Fruit fly (Drosophila melanogaster) whole organism, embryonic: ENCODE measurements around the gene Papss.

Experiments used
- Bdp1 ChIP-seq: fragments of 200-800 bp; sonication (Bioruptor generic); optimal IDR thresholded peaks from 3 replicates; lab custom pipeline; 2016; ENCODE audit warnings: missing biosample characterization, missing genetic modification characterization
- CG10267 ChIP-seq: fragments of 200-800 bp; sonication (Bioruptor generic); optimal IDR thresholded peaks from 2 replicates; lab custom pipeline; 2018; ENCODE audit warnings: missing biosample characterization, mild to moderate bottlenecking, missing genetic modification characterization, moderate library complexity
- CG10321 ChIP-seq: fragments of 200-800 bp; sonication (Bioruptor generic); IDR thresholded peaks from 2 replicates; pipeline ENCODE4 v1.3.6; 2022; ENCODE audit warnings: missing biosample characterization, missing genetic modification characterization
- CG11247 ChIP-seq: fragments of 200-800 bp; sonication (Bioruptor generic); IDR thresholded peaks from 2 replicates; pipeline ENCODE4 v1.3.6; 2022; ENCODE audit warnings: missing biosample characterization, missing genetic modification characterization
- CG11560 ChIP-seq: fragments of 200-800 bp; sonication (Bioruptor generic); IDR thresholded peaks from 3 replicates; pipeline ENCODE4 v1.3.6; 2022; ENCODE audit warnings: missing biosample characterization, missing genetic modification characterization
- CG12391 ChIP-seq: fragments of 200-800 bp; sonication (Bioruptor generic); optimal IDR thresholded peaks from 3 replicates; lab custom pipeline; 2018; ENCODE audit warnings: missing biosample characterization, mild to moderate bottlenecking, missing genetic modification characterization, moderate library complexity
- CG13424 ChIP-seq: fragments of 200-800 bp; sonication (Bioruptor generic); optimal IDR thresholded peaks from 2 replicates; lab custom pipeline; 2019; ENCODE audit warnings: missing biosample characterization, mild to moderate bottlenecking, missing genetic modification characterization, moderate library complexity
- CG14860 ChIP-seq: fragments of 200-800 bp; sonication (Bioruptor generic); IDR thresholded peaks from 3 replicates; pipeline ENCODE4 v1.3.6; 2022; ENCODE audit warnings: missing biosample characterization, missing genetic modification characterization; ENCODE audit not compliant: partially characterized antibody
- CG14965 ChIP-seq: fragments of 200-800 bp; sonication (Bioruptor generic); optimal IDR thresholded peaks from 2 replicates; lab custom pipeline; 2016; ENCODE audit warnings: missing biosample characterization, missing genetic modification characterization, borderline replicate concordance
- CG15011 ChIP-seq: fragments of 200-800 bp; sonication (Bioruptor generic); optimal IDR thresholded peaks from 3 replicates; lab custom pipeline; 2018; ENCODE audit warnings: missing biosample characterization, mild to moderate bottlenecking, missing genetic modification characterization
- CG1602 ChIP-seq: fragments of 200-800 bp; sonication (Bioruptor generic); optimal IDR thresholded peaks from 3 replicates; lab custom pipeline; 2016; ENCODE audit warnings: missing biosample characterization, missing genetic modification characterization
- CG1832 ChIP-seq: fragments of 200-800 bp; sonication (Bioruptor generic); optimal IDR thresholded peaks from 2 replicates; lab custom pipeline; 2017; ENCODE audit warnings: missing biosample characterization, mild to moderate bottlenecking, missing genetic modification characterization, inconsistent platforms
- CG18599 ChIP-seq: fragments of 200-800 bp; sonication (Bioruptor generic); optimal IDR thresholded peaks from 3 replicates; lab custom pipeline; 2017; ENCODE audit warnings: missing biosample characterization, missing genetic modification characterization, mild to moderate bottlenecking, moderate library complexity, missing genetic modification reagents
- CG2678 ChIP-seq: fragments of 200-800 bp; sonication (Bioruptor generic); optimal IDR thresholded peaks from 3 replicates; lab custom pipeline; 2019; ENCODE audit warnings: missing biosample characterization, mild to moderate bottlenecking, missing genetic modification characterization, moderate library complexity
- CG31441 ChIP-seq: fragments of 200-800 bp; sonication (Bioruptor generic); IDR thresholded peaks from 2 replicates; pipeline ENCODE4 v1.3.6; 2022; ENCODE audit warnings: missing biosample characterization, missing genetic modification characterization
- CG3281 ChIP-seq: fragments of 200-800 bp; sonication (Bioruptor generic); optimal IDR thresholded peaks from 3 replicates; lab custom pipeline; 2017; ENCODE audit warnings: missing biosample characterization, mild to moderate bottlenecking, missing genetic modification characterization
- CG4707 ChIP-seq: fragments of 200-800 bp; sonication (Bioruptor generic); optimal IDR thresholded peaks from 2 replicates; lab custom pipeline; 2018; ENCODE audit warnings: missing biosample characterization, mild to moderate bottlenecking, missing genetic modification characterization, moderate library complexity
- CG7839 ChIP-seq: fragments of 200-800 bp; sonication (Bioruptor generic); optimal IDR thresholded peaks from 3 replicates; lab custom pipeline; 2018; ENCODE audit warnings: missing biosample characterization, mild to moderate bottlenecking, missing genetic modification characterization, moderate library complexity
- CG7928 ChIP-seq: fragments of 200-800 bp; sonication (Bioruptor generic); optimal IDR thresholded peaks from 2 replicates; lab custom pipeline; 2017; ENCODE audit warnings: missing biosample characterization, mild to moderate bottlenecking, missing genetic modification characterization
- CG8281 ChIP-seq: fragments of 200-800 bp; sonication (Bioruptor generic); optimal IDR thresholded peaks from 2 replicates; lab custom pipeline; 2018; ENCODE audit warnings: missing biosample characterization, mild to moderate bottlenecking, missing genetic modification characterization, moderate library complexity
- Camta ChIP-seq: fragments of 200-800 bp; sonication (Bioruptor generic); optimal IDR thresholded peaks from 2 replicates; lab custom pipeline; 2016; ENCODE audit warnings: missing biosample characterization, missing genetic modification characterization
- D19B ChIP-seq: fragments of 200-800 bp; sonication (Bioruptor generic); optimal IDR thresholded peaks from 2 replicates; lab custom pipeline; 2017; ENCODE audit warnings: missing biosample characterization, mild to moderate bottlenecking, missing genetic modification characterization
- Dbx ChIP-seq: fragments of 200-800 bp; sonication (Bioruptor generic); IDR thresholded peaks from 3 replicates; pipeline ENCODE4 v1.3.6; 2022; ENCODE audit warnings: missing biosample characterization, missing genetic modification characterization
- Dll ChIP-seq: fragments of 200-800 bp; sonication (Bioruptor generic); IDR thresholded peaks from 4 replicates; pipeline ENCODE4 v1.3.6; 2022; ENCODE audit warnings: missing biosample characterization, missing genetic modification characterization; ENCODE audit not compliant: partially characterized antibody
- Dp ChIP-seq: fragments of 200-800 bp; sonication (Bioruptor generic); optimal IDR thresholded peaks from 2 replicates; lab custom pipeline; 2018; ENCODE audit warnings: missing biosample characterization, mild to moderate bottlenecking, missing genetic modification characterization, moderate library complexity
- Eip74EF ChIP-seq, 2 experiments: fragments of 200-800 bp in 1 of 2; fragments of >200 bp in 1 of 2; sonication (Bioruptor generic) in 1 of 2; optimal IDR thresholded peaks; 2 replicates each; lab custom pipeline; 2017 to 2019; ENCODE audit warnings: missing biosample characterization in 2 of 2, missing genetic modification characterization in 2 of 2, mild to moderate bottlenecking in 1 of 2, moderate library complexity in 1 of 2
- Fer1 ChIP-seq: fragments of 200-800 bp; sonication (Bioruptor generic); optimal IDR thresholded peaks from 2 replicates; lab custom pipeline; 2017; ENCODE audit warnings: missing biosample characterization, mild to moderate bottlenecking, missing genetic modification characterization
- Gug ChIP-seq: fragments of 200-800 bp; sonication (Bioruptor generic); IDR thresholded peaks from 4 replicates; pipeline ENCODE4 v1.3.6; 2022; ENCODE audit warnings: missing biosample characterization, missing genetic modification characterization
- Hand ChIP-seq: fragments of 200-800 bp; sonication (Bioruptor generic); optimal IDR thresholded peaks from 2 replicates; lab custom pipeline; 2017; ENCODE audit warnings: mild to moderate bottlenecking, missing biosample characterization, missing genetic modification reagents, missing genetic modification characterization
- Hmx ChIP-seq: fragments of 200-800 bp; sonication (Bioruptor generic); optimal IDR thresholded peaks from 2 replicates; lab custom pipeline; 2016; ENCODE audit warnings: missing biosample characterization, missing genetic modification characterization
- Nf-YC ChIP-seq: fragments of 200-800 bp; optimal IDR thresholded peaks from 3 replicates; lab custom pipeline; 2019; ENCODE audit warnings: missing biosample characterization, mild to moderate bottlenecking, missing genetic modification characterization, moderate library complexity
- Optix ChIP-seq: fragments of 200-800 bp; sonication (Bioruptor generic); IDR thresholded peaks from 3 replicates; pipeline ENCODE4 v1.3.6; 2022; ENCODE audit warnings: missing biosample characterization, missing genetic modification characterization
- Sry-β ChIP-seq: fragments of 200-800 bp; sonication (Bioruptor generic); optimal IDR thresholded peaks from 2 replicates; lab custom pipeline; 2018; ENCODE audit warnings: missing biosample characterization, mild to moderate bottlenecking, missing genetic modification characterization, moderate library complexity
- TFAM ChIP-seq: fragments of 200-800 bp; sonication (Bioruptor generic); optimal IDR thresholded peaks from 2 replicates; lab custom pipeline; 2017; ENCODE audit warnings: missing biosample characterization, missing genetic modification characterization, inconsistent platforms
- Vsx1 ChIP-seq: fragments of 200-800 bp; sonication (Bioruptor generic); optimal IDR thresholded peaks from 2 replicates; lab custom pipeline; 2017; ENCODE audit warnings: missing biosample characterization, mild to moderate bottlenecking, missing genetic modification characterization, missing genetic modification reagents
- Xbp1 ChIP-seq: fragments of 200-800 bp; sonication (Bioruptor generic); optimal IDR thresholded peaks from 3 replicates; lab custom pipeline; 2016; ENCODE audit warnings: missing biosample characterization, mild to moderate bottlenecking, missing genetic modification characterization
- abd-A ChIP-seq: fragments of 200-800 bp; sonication (Bioruptor generic); optimal IDR thresholded peaks from 3 replicates; lab custom pipeline; 2019; ENCODE audit warnings: missing biosample characterization, mild to moderate bottlenecking, missing genetic modification characterization, moderate library complexity
- corto ChIP-seq: fragments of 200-800 bp; sonication (Bioruptor generic); optimal IDR thresholded peaks from 2 replicates; lab custom pipeline; 2016; ENCODE audit warnings: missing biosample characterization, mild to moderate bottlenecking, missing genetic modification characterization, moderate library complexity
- dm ChIP-seq: fragments of 200-800 bp; sonication (Bioruptor generic); optimal IDR thresholded peaks from 3 replicates; lab custom pipeline; 2016; ENCODE audit warnings: missing biosample characterization, missing genetic modification characterization
- fru ChIP-seq: fragments of >200 bp; optimal IDR thresholded peaks from 2 replicates; lab custom pipeline; 2017
- klu ChIP-seq: fragments of 200-800 bp; sonication (Bioruptor generic); IDR thresholded peaks from 2 replicates; pipeline ENCODE4 v1.3.6; 2022; ENCODE audit warnings: missing biosample characterization, missing genetic modification characterization
- kni ChIP-seq: fragments of 200-800 bp; sonication (Bioruptor generic); optimal IDR thresholded peaks from 3 replicates; lab custom pipeline; 2017; ENCODE audit warnings: mild to moderate bottlenecking, missing biosample characterization, missing genetic modification reagents, missing genetic modification characterization
- lab ChIP-seq: fragments of 200-800 bp; sonication (Bioruptor generic); optimal IDR thresholded peaks from 3 replicates; lab custom pipeline; 2017; ENCODE audit warnings: missing biosample characterization, missing genetic modification characterization, mild to moderate bottlenecking, moderate library complexity, missing genetic modification reagents
- p53 ChIP-seq: fragments of 200-800 bp; sonication (Bioruptor generic); optimal IDR thresholded peaks from 2 replicates; lab custom pipeline; 2016; ENCODE audit warnings: missing biosample characterization, missing genetic modification characterization
- sisA ChIP-seq: fragments of 200-800 bp; sonication (Bioruptor generic); IDR thresholded peaks from 2 replicates; pipeline ENCODE4 v1.3.6; 2022; ENCODE audit warnings: missing biosample characterization, missing genetic modification characterization
- slou ChIP-seq: fragments of 200-800 bp; sonication (Bioruptor generic); optimal IDR thresholded peaks from 3 replicates; lab custom pipeline; 2016; ENCODE audit warnings: missing biosample characterization, missing genetic modification characterization
- twi ChIP-seq: fragments of 200-800 bp; optimal IDR thresholded peaks from 2 replicates; lab custom pipeline; 2019; ENCODE audit warnings: missing biosample characterization, mild to moderate bottlenecking, missing genetic modification characterization, moderate library complexity
- zen2 ChIP-seq: fragments of 200-800 bp; sonication (Bioruptor generic); IDR thresholded peaks from 3 replicates; pipeline ENCODE4 v1.3.6; 2022; ENCODE audit warnings: missing biosample characterization, missing genetic modification characterization; ENCODE audit not compliant: partially characterized antibody

The Papss gene

DNA sequence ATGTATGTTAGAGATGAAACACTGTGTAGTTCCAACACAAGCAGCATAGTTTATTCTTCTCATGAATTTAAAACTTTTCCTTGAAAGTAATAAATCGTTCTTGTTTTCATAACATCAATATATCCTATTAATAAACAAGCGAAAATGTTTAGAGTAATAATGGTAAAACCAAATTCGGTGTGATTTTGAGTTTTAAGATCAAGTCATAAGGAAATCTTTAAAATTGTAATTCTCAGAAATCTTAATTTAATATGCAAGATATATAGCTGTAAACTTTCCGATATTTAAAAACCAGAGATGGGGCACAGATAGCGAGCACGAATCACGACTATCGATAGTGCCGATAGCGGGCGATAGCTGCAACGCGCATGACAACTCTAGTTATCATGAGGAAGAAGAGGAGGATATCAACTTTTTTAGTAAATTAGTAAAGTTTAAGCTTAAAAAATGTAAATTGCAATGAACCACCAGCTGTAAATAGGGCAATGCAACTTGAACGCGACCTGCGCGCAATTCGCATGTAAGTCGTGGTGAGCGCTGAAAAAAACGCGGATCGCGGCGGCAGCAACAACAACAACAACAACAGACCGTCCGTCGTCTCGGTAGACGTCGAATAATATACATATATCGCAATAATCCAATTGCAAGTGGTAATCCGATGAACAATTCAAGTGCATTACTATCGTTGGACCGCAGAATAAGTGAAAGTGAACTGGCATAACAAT is 27.1 kb upstream of the Papss start, which contains the start of the genes Fibp and Deaf1 (continued):
- TF ChIP-seq slou (GFP tag; lab: Kevin White, UChicago) (peak; percentile 53), CG7928 (peak; percentile 6), Camta (peak; percentile 77), CG10267 (tag; lab: Kevin White, UChicago) (peak; percentile 72), CG10321 (no peak), zen2 (GFP tag; lab: Robert Waterston, UW) (peak; percentile 97), Bdp1 (peak; percentile 22), CG7839 (tag; lab: Kevin White, UChicago) (peak; percentile 74), CG14965 (GFP tag; lab: Kevin White, UChicago) (no peak), CG13424 (peak; percentile 83), CG2678 (tag; lab: Kevin White, UChicago) (peak; percentile 80), CG12391 (tag; lab: Kevin White, UChicago) (peak; percentile 88), Vsx1 (GFP tag; lab: Kevin White, UChicago) (no peak), Dll (GFP tag; lab: Robert Waterston, UW) (peak; percentile 95), twi (peak; percentile 64), Eip74EF (GFP tag; optimal IDR thresholded peaks at IDR 0.05; lab: Kevin White, UChicago) (peak in 1 of 2 experiments; percentile 3), CG11560 (no peak), CG8281 (peak; percentile 41), Nf-YC (tag; lab: Kevin White, UChicago) (peak; percentile 75), Dp (peak; percentile 2), CG1832 (no peak), CG31441 (GFP tag; lab: Robert Waterston, UW) (peak; percentile 70), Hand (GFP tag; lab: Kevin White, UChicago) (no peak), Optix (GFP tag; lab: Robert Waterston, UW) (no peak), TFAM (GFP tag; lab: Kevin White, UChicago) (no peak), sisA (GFP tag; lab: Robert Waterston, UW) (peak; percentile 71), lab (GFP tag; lab: Kevin White, UChicago) (peak; percentile 64), fru (lab: Kevin White, UChicago) (no peak), abd-A (tag; lab: Kevin White, UChicago) (no peak), kni (GFP tag; lab: Kevin White, UChicago) (peak; percentile 42), Dbx (GFP tag; lab: Robert Waterston, UW) (peak; percentile 87), CG15011 (peak; percentile 19), CG4707 (GFP tag; lab: Kevin White, UChicago) (no peak), Xbp1 (peak; percentile 87), CG1602 (GFP tag; lab: Kevin White, UChicago) (peak; percentile 83), CG18599 (GFP tag; lab: Kevin White, UChicago) (peak; percentile 74), corto (no peak), p53 (GFP tag; lab: Kevin White, UChicago) (peak; percentile 50), Hmx (GFP tag; lab: Kevin White, UChicago) (peak; percentile 64), Gug (GFP tag; lab: Robert Waterston, UW) (peak; percentile 93; the same call in 2 of the 4 replicates), D19B (GFP tag; lab: Kevin White, UChicago) (peak; percentile 47), CG11247 (GFP tag; lab: Robert Waterston, UW) (peak; percentile 58; the same call in 1 of the 2 replicates), CG14860 (GFP tag; lab: Robert Waterston, UW) (peak; percentile 97), CG3281 (GFP tag; lab: Kevin White, UChicago) (peak; percentile 67), klu (peak; percentile 73), dm (GFP tag; lab: Kevin White, UChicago) (peak; percentile 70), Sry-β (GFP tag; lab: Kevin White, UChicago) (peak; percentile 38), Fer1 (GFP tag; lab: Kevin White, UChicago) (peak; percentile 24)
